Fruit fly (Drosophila melanogaster): ENCODE measurements around the gene CG44227.

Gene CG44227

dm6 chr3R:8669900-8670528, 15.0 kb downstream of the CG44227 start:
- no peak for TF ChIP-seq CG12768 (GFP tag; optimal IDR thresholded peaks at IDR 0.05)
- TF ChIP-seq cnc (optimal IDR thresholded peaks at IDR 0.05), result no peak
- peak; percentile 77 for TF ChIP-seq Mnt (GFP tag; optimal IDR thresholded peaks at IDR 0.05)
- no peak for TF ChIP-seq bab1 (GFP tag; optimal IDR thresholded peaks at IDR 0.05)
- no peak for TF ChIP-seq CG11617 (GFP tag; optimal IDR thresholded peaks at IDR 0.05)
- peak; percentile 8 for TF ChIP-seq CG33017 (tag; optimal IDR thresholded peaks at IDR 0.05)
- TF ChIP-seq Hr96 (GFP tag; optimal IDR thresholded peaks at IDR 0.05), result no peak

DNA sequence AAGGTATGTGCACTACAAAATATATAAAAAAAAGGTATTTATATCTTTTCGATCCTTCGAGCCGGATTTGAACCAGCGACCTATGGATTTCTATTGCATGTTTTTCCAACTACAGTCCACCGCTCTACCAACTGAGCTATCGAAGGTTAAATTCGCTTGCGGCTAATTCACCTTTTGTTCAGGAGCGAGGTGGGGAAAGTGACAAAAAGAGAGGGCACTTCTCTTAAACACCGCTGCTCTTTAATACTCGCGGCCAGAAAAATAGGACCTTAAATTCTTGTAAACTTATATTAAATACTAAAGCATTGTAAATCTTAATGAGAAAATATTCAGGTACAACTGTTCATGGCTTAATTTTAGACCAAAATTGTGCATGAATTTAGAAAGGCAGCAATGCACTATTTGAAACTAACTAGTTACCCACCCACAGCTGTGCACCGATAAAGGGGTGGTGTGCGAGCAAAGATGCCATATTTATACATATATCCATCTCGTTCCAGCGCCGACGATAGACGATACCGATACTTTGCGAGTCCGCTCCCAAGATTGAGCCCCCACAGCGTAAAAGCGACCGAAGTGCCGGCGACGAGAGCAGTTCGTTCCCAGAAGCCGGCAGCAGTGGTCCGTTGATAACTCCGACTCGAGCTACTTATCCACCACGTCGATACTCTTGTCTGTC, 15.8 kb downstream of the CG44227 start:
- TF ChIP-seq CG11617 (GFP tag; optimal IDR thresholded peaks at IDR 0.05), result peak; percentile 98
- peak; percentile 97 for TF ChIP-seq CG7045 (GFP tag; optimal IDR thresholded peaks at IDR 0.05)
- TF ChIP-seq cnc (optimal IDR thresholded peaks at IDR 0.05), result no peak
- TF ChIP-seq CG12768 (GFP tag; optimal IDR thresholded peaks at IDR 0.05), result peak; percentile 98
- peak; percentile 95 for TF ChIP-seq Crg-1 (GFP tag; optimal IDR thresholded peaks at IDR 0.05)
- peak; percentile 97 for TF ChIP-seq Hr96 (GFP tag; optimal IDR thresholded peaks at IDR 0.05)
- peak; percentile 98 for TF ChIP-seq toe (GFP tag; optimal IDR thresholded peaks at IDR 0.05)
- peak; percentile 95 for TF ChIP-seq CG1620 (GFP tag; optimal IDR thresholded peaks at IDR 0.05)
- peak; percentile 95 for TF ChIP-seq Mnt (GFP tag; optimal IDR thresholded peaks at IDR 0.05)
- peak; percentile 97 for TF ChIP-seq CG7101 (tag; optimal IDR thresholded peaks at IDR 0.05)
- no peak for TF ChIP-seq CG5204 (GFP tag; optimal IDR thresholded peaks at IDR 0.05)
- peak; percentile 90 for TF ChIP-seq tj (GFP tag; optimal IDR thresholded peaks at IDR 0.05)
- TF ChIP-seq CG33017 (tag; optimal IDR thresholded peaks at IDR 0.05), result peak; percentile 98
- peak; percentile 97 for TF ChIP-seq bab1 (GFP tag; optimal IDR thresholded peaks at IDR 0.05)
- peak; percentile 98 for TF ChIP-seq kay (GFP tag; ENCODE audit: borderline replicate concordance)
- peak; percentile 99 for TF ChIP-seq pad (GFP tag; optimal IDR thresholded peaks at IDR 0.05)
- TF ChIP-seq cic (GFP tag; optimal IDR thresholded peaks at IDR 0.05), result peak; percentile 93
- peak; percentile 97 for TF ChIP-seq Clk (GFP tag; optimal IDR thresholded peaks at IDR 0.05)
- peak; percentile 93 for TF ChIP-seq CG14711 (tag; optimal IDR thresholded peaks at IDR 0.05)
- TF ChIP-seq ovo (GFP tag; optimal IDR thresholded peaks at IDR 0.05), result peak; percentile 91

DNA sequence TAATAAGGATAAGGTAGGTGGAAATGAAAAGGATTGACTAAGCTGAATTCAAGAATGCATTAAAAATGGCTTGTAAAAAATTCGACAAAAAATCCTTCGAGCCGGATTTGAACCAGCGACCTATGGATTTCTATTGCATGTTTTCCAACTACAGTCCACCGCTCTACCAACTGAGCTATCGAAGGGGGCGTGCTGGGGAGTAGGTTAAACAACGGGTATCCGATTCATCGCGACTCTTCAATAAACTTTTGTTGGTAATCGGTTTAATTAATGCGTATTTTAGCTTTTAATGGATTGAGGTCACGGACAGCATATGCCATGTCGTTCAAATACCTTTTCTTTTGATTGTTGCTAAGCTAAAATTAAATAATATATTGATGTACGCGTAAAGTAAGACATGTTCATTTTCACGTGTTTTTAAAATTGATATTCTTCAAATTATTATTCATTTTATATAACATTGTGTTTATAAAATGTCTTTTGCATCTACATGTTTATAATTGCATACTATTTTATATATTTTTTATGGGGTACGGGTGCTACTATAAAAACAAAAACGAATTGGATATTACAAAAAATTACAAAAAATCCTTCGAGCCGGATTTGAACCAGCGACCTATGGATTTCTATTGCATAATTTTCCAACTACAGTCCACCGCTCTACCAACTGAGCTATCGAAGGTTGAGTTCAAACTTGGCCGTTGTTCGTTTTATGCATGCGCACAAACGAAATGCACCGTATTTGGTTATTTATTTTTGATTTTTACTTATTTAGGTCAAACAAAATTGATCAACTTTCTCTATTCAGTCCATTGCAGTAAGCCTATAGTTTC, 16.7 kb downstream of the CG44227 start:
- TF ChIP-seq CG5204 (GFP tag; optimal IDR thresholded peaks at IDR 0.05), result no peak
- TF ChIP-seq CG12768 (GFP tag; optimal IDR thresholded peaks at IDR 0.05), result peak; percentile 5
- peak; percentile 76 for TF ChIP-seq kay (GFP tag; ENCODE audit: borderline replicate concordance)
- TF ChIP-seq Clk (GFP tag; optimal IDR thresholded peaks at IDR 0.05), result no peak
- TF ChIP-seq toe (GFP tag; optimal IDR thresholded peaks at IDR 0.05), result no peak

DNA sequence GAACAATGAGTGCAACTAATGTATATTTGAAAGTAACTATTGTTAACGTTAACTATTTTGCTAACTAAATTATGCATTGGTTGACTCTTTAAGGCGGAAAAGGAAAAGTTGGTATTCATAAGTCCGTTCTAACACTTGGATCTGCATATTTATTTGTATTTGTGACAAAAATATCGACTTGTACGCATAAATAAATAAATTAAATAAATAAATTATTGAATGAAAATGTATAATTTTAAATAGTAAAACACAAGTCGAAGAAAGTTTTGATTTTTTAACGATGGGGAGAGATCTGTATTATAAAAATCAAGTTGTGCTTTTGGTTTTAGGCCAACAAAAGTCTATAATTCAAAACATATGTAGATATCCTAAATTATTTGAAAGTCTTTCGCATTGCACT, 17.4 kb downstream of the CG44227 start, which contains the start of gene CG8036:
CG8036 (plus strand) TSS at position 301 of the 400 bp plus-strand sequence.
- TF ChIP-seq Mnt (GFP tag; optimal IDR thresholded peaks at IDR 0.05) (no peak), Clk (GFP tag; optimal IDR thresholded peaks at IDR 0.05) (no peak), CG11617 (GFP tag; optimal IDR thresholded peaks at IDR 0.05) (no peak), pad (GFP tag; optimal IDR thresholded peaks at IDR 0.05) (no peak), tj (GFP tag; optimal IDR thresholded peaks at IDR 0.05) (no peak), bab1 (GFP tag; optimal IDR thresholded peaks at IDR 0.05) (no peak), cic (GFP tag; optimal IDR thresholded peaks at IDR 0.05) (no peak), CG5204 (GFP tag; optimal IDR thresholded peaks at IDR 0.05) (no peak), CG7045 (GFP tag; optimal IDR thresholded peaks at IDR 0.05) (no peak), toe (GFP tag; optimal IDR thresholded peaks at IDR 0.05) (no peak), Crg-1 (GFP tag; optimal IDR thresholded peaks at IDR 0.05) (no peak), CG1620 (GFP tag; optimal IDR thresholded peaks at IDR 0.05) (no peak), ovo (GFP tag; optimal IDR thresholded peaks at IDR 0.05) (no peak)

- TF ChIP-seq CG5204 (GFP tag; optimal IDR thresholded peaks at IDR 0.05), result no peak
- no peak for TF ChIP-seq Crg-1 (GFP tag; optimal IDR thresholded peaks at IDR 0.05)
- no peak for TF ChIP-seq CG12768 (GFP tag; optimal IDR thresholded peaks at IDR 0.05)
- TF ChIP-seq CG11617 (GFP tag; optimal IDR thresholded peaks at IDR 0.05), result no peak
- no peak for TF ChIP-seq ovo (GFP tag; optimal IDR thresholded peaks at IDR 0.05)
- TF ChIP-seq CG1620 (GFP tag; optimal IDR thresholded peaks at IDR 0.05), result no peak
- TF ChIP-seq bab1 (GFP tag; optimal IDR thresholded peaks at IDR 0.05), result no peak
- no peak for TF ChIP-seq toe (GFP tag; optimal IDR thresholded peaks at IDR 0.05)
- no peak for TF ChIP-seq Mnt (GFP tag; optimal IDR thresholded peaks at IDR 0.05)
- TF ChIP-seq CG14711 (tag; optimal IDR thresholded peaks at IDR 0.05), result no peak
- no peak for TF ChIP-seq CG33017 (tag; optimal IDR thresholded peaks at IDR 0.05)
- no peak for TF ChIP-seq CG7045 (GFP tag; optimal IDR thresholded peaks at IDR 0.05)
- TF ChIP-seq cnc (optimal IDR thresholded peaks at IDR 0.05), result no peak
- TF ChIP-seq tj (GFP tag; optimal IDR thresholded peaks at IDR 0.05), result no peak
- TF ChIP-seq kay (GFP tag; ENCODE audit: borderline replicate concordance), result no peak
- no peak for TF ChIP-seq Clk (GFP tag; optimal IDR thresholded peaks at IDR 0.05)
- no peak for TF ChIP-seq pad (GFP tag; optimal IDR thresholded peaks at IDR 0.05)
Measured at dm6 chr3R:8664699-8665340, 20.2 kb downstream of the CG44227 start.
